Worm (Caenorhabditis elegans) whole organism, young adult: ENCODE measurements around the gene ugt-3.

Source experiments
- B0019.2 ChIP-seq: fragments of 200-800 bp; sonication (Bioruptor generic); conservative IDR thresholded peaks from 2 replicates; pipeline ENCODE4 v1.3.6; 2022; ENCODE audit warnings: missing genetic modification reagents, missing genetic modification characterization, missing compliant biosample characterization
- B0261.1 ChIP-seq: sonication (generic microtip); optimal IDR thresholded peaks from 2 replicates; lab custom pipeline; 2016; ENCODE audit warnings: mild to moderate bottlenecking, missing genetic modification characterization, moderate library complexity, missing compliant biosample characterization
- F23B12.7 ChIP-seq: sonication (generic microtip); optimal IDR thresholded peaks from 2 replicates; lab custom pipeline; 2017; ENCODE audit warnings: missing genetic modification characterization, mild to moderate bottlenecking, missing compliant biosample characterization, antibody characterized with exemption, moderate library complexity; ENCODE audit not compliant: insufficient read depth
- F33H1.4 ChIP-seq: fragments of 200-800 bp; sonication (Bioruptor generic); IDR thresholded peaks from 2 replicates; pipeline ENCODE4 v1.3.6; 2022; ENCODE audit warnings: missing genetic modification reagents, missing genetic modification characterization, missing compliant biosample characterization
- F37B4.10 ChIP-seq: fragments of 200-800 bp; sonication (Bioruptor generic); IDR thresholded peaks from 2 replicates; pipeline ENCODE4 v1.3.6; 2022; ENCODE audit warnings: missing genetic modification characterization, missing compliant biosample characterization
- F52B5.7 ChIP-seq: sonication (generic microtip); optimal IDR thresholded peaks from 2 replicates; lab custom pipeline; 2016; ENCODE audit warnings: mild to moderate bottlenecking, missing genetic modification characterization, missing compliant biosample characterization
- K12H6.12 ChIP-seq: fragments of 200-800 bp; sonication (Bioruptor generic); optimal IDR thresholded peaks from 2 replicates; lab custom pipeline; 2018; ENCODE audit warnings: mild to moderate bottlenecking, missing genetic modification characterization, missing compliant biosample characterization
- ZK185.1 ChIP-seq: sonication (generic microtip); optimal IDR thresholded peaks from 2 replicates; lab custom pipeline; 2016; ENCODE audit warnings: mild to moderate bottlenecking, missing genetic modification characterization, missing compliant biosample characterization; ENCODE audit not compliant: poor library complexity, severe bottlenecking
- ama-1 ChIP-seq, 3 experiments: fragments of 150-350 bp in 1 of 3; sonication (generic microtip) in 2 of 3; optimal IDR thresholded peaks; 2 replicates each; lab custom pipeline; 2014 to 2018; ENCODE audit warnings: missing biosample characterization in 2 of 3, missing genetic modification characterization in 2 of 3, missing genetic modification reagents in 2 of 3
- aptf-2 ChIP-seq: fragments of 200-800 bp; sonication (Bioruptor generic); conservative IDR thresholded peaks from 2 replicates; pipeline ENCODE4 v1.3.6; 2022; ENCODE audit warnings: missing genetic modification reagents, missing genetic modification characterization, missing compliant biosample characterization
- aptf-3 ChIP-seq: fragments of 200-800 bp; sonication (Bioruptor generic); IDR thresholded peaks from 2 replicates; pipeline ENCODE4 v1.3.6; 2022; ENCODE audit warnings: missing genetic modification characterization, missing compliant biosample characterization
- atf-7 ChIP-seq: sonication (generic microtip); optimal IDR thresholded peaks from 2 replicates; lab custom pipeline; 2017; ENCODE audit warnings: mild to moderate bottlenecking, missing genetic modification characterization, missing compliant biosample characterization
- attf-5 ChIP-seq: fragments of 200-800 bp; sonication (Bioruptor generic); optimal IDR thresholded peaks from 2 replicates; lab custom pipeline; 2018; ENCODE audit warnings: mild to moderate bottlenecking, missing genetic modification characterization, missing compliant biosample characterization
- cebp-1 ChIP-seq, 2 experiments: fragments of 200-800 bp in 1 of 2; sonication (Bioruptor generic) in 1 of 2; sonication (generic microtip) in 1 of 2; IDR thresholded peaks in 1 of 2; optimal IDR thresholded peaks in 1 of 2; 2 replicates each; pipeline versions ENCODE4 v1.3.6 to Lab custom; 2017 to 2022; ENCODE audit warnings: missing compliant biosample characterization in 2 of 2, missing genetic modification characterization in 2 of 2, mild to moderate bottlenecking in 1 of 2, missing genetic modification reagents in 1 of 2, moderate library complexity in 1 of 2
- ceh-100 ChIP-seq: fragments of 200-800 bp; sonication (Bioruptor generic); IDR thresholded peaks from 2 replicates; pipeline ENCODE4 v1.3.6; 2022; ENCODE audit warnings: missing genetic modification reagents, missing genetic modification characterization, missing compliant biosample characterization
- ceh-27 ChIP-seq: fragments of 200-800 bp; sonication (Bioruptor generic); optimal IDR thresholded peaks from 2 replicates; lab custom pipeline; 2018; ENCODE audit warnings: mild to moderate bottlenecking, missing genetic modification characterization, moderate library complexity, missing compliant biosample characterization
- ceh-58 ChIP-seq: fragments of 200-800 bp; sonication (Bioruptor generic); IDR thresholded peaks from 2 replicates; pipeline ENCODE4 v1.3.6; 2022; ENCODE audit warnings: missing genetic modification characterization, missing compliant biosample characterization
- ceh-91 ChIP-seq: fragments of 200-800 bp; sonication (Bioruptor generic); IDR thresholded peaks from 2 replicates; pipeline ENCODE4 v1.3.6; 2022; ENCODE audit warnings: missing genetic modification reagents, missing genetic modification characterization, missing compliant biosample characterization
- chd-7 ChIP-seq: sonication (generic microtip); optimal IDR thresholded peaks from 2 replicates; lab custom pipeline; 2016; ENCODE audit warnings: mild to moderate bottlenecking, missing genetic modification characterization, moderate library complexity, missing compliant biosample characterization
- dox-1 ChIP-seq: fragments of 200-800 bp; sonication (Bioruptor generic); IDR thresholded peaks from 2 replicates; pipeline ENCODE4 v1.3.6; 2022; ENCODE audit warnings: missing genetic modification reagents, missing genetic modification characterization, missing compliant biosample characterization
- dpff-1 ChIP-seq: sonication (generic microtip); optimal IDR thresholded peaks from 2 replicates; lab custom pipeline; 2017; ENCODE audit warnings: mild to moderate bottlenecking, missing genetic modification characterization, missing compliant biosample characterization
- dpl-1 ChIP-seq: fragments of 150-350 bp; optimal IDR thresholded peaks from 2 replicates; lab custom pipeline; 2014; ENCODE audit warnings: missing biosample characterization, missing genetic modification reagents, missing genetic modification characterization
- efl-1 ChIP-seq: fragments of 150-350 bp; optimal IDR thresholded peaks from 2 replicates; lab custom pipeline; 2014; ENCODE audit warnings: missing biosample characterization, missing genetic modification reagents, missing genetic modification characterization
- egrh-3 ChIP-seq: fragments of 200-800 bp; sonication (Bioruptor generic); IDR thresholded peaks from 2 replicates; pipeline ENCODE4 v1.3.6; 2022; ENCODE audit warnings: missing genetic modification reagents, missing genetic modification characterization, missing compliant biosample characterization
- ekl-4 ChIP-seq: fragments of 200-800 bp; sonication (Bioruptor generic); IDR thresholded peaks from 2 replicates; pipeline ENCODE4 v1.3.6; 2022; ENCODE audit warnings: missing genetic modification reagents, missing genetic modification characterization, missing compliant biosample characterization
- ets-4 ChIP-seq: fragments of 200-800 bp; sonication (Bioruptor generic); optimal IDR thresholded peaks from 2 replicates; lab custom pipeline; 2018; ENCODE audit warnings: mild to moderate bottlenecking, missing genetic modification characterization, missing compliant biosample characterization
- hsf-1 ChIP-seq: fragments of 200-800 bp; sonication (Bioruptor generic); IDR thresholded peaks from 2 replicates; pipeline ENCODE4 v1.3.6; 2022; ENCODE audit warnings: missing genetic modification reagents, missing genetic modification characterization, missing compliant biosample characterization
- lin-26 ChIP-seq: fragments of 200-800 bp; sonication (Bioruptor generic); IDR thresholded peaks from 2 replicates; pipeline ENCODE4 v1.3.6; 2022; ENCODE audit warnings: missing genetic modification reagents, missing genetic modification characterization, missing compliant biosample characterization
- lin-35 ChIP-seq, 3 experiments: fragments of 150-350 bp in 2 of 3; sonication (generic microtip) in 1 of 3; optimal IDR thresholded peaks; 2 replicates each; lab custom pipeline; 2014 to 2018; ENCODE audit warnings: missing biosample characterization in 3 of 3, missing genetic modification characterization in 3 of 3, missing genetic modification reagents in 3 of 3
- lir-1 ChIP-seq: fragments of 200-800 bp; sonication (Bioruptor generic); conservative IDR thresholded peaks from 2 replicates; pipeline ENCODE4 v1.3.6; 2022; ENCODE audit warnings: missing genetic modification reagents, missing genetic modification characterization, missing compliant biosample characterization
- mel-28 ChIP-seq: sonication (generic microtip); optimal IDR thresholded peaks from 2 replicates; lab custom pipeline; 2016; ENCODE audit warnings: borderline replicate concordance, mild to moderate bottlenecking, missing genetic modification characterization, missing compliant biosample characterization
- mes-4 ChIP-seq: sonication (generic microtip); optimal IDR thresholded peaks from 2 replicates; lab custom pipeline; 2016; ENCODE audit warnings: missing genotype, missing genetic modification characterization, missing compliant biosample characterization
- nfya-2 ChIP-seq: fragments of 200-800 bp; sonication (Bioruptor generic); IDR thresholded peaks from 2 replicates; pipeline ENCODE4 v1.3.6; 2022; ENCODE audit warnings: missing genetic modification reagents, missing genetic modification characterization, missing compliant biosample characterization
- nhr-179 ChIP-seq: sonication (generic microtip); optimal IDR thresholded peaks from 2 replicates; lab custom pipeline; 2016; ENCODE audit warnings: mild to moderate bottlenecking, missing genetic modification characterization, missing compliant biosample characterization
- nhr-27 ChIP-seq: fragments of 200-800 bp; sonication (Bioruptor generic); optimal IDR thresholded peaks from 2 replicates; lab custom pipeline; 2018; ENCODE audit warnings: mild to moderate bottlenecking, missing genetic modification characterization, moderate library complexity, missing compliant biosample characterization
- nhr-90 ChIP-seq: sonication (generic microtip); optimal IDR thresholded peaks from 2 replicates; lab custom pipeline; 2016; ENCODE audit warnings: missing genotype, mild to moderate bottlenecking, missing genetic modification characterization, missing compliant biosample characterization
- pbrm-1 ChIP-seq: fragments of 200-800 bp; sonication (Bioruptor generic); IDR thresholded peaks from 2 replicates; pipeline ENCODE4 v1.3.6; 2022; ENCODE audit warnings: missing genetic modification reagents, missing genetic modification characterization, missing compliant biosample characterization
- rcor-1 ChIP-seq: fragments of 200-800 bp; sonication (Bioruptor generic); IDR thresholded peaks from 2 replicates; pipeline ENCODE4 v1.3.6; 2022; ENCODE audit warnings: missing genetic modification reagents, missing genetic modification characterization, missing compliant biosample characterization
- repo-1 ChIP-seq: sonication (generic microtip); optimal IDR thresholded peaks from 2 replicates; lab custom pipeline; 2017; ENCODE audit warnings: mild to moderate bottlenecking, missing genetic modification characterization, missing compliant biosample characterization
- rpc-1 ChIP-seq, 2 experiments: fragments of 150-350 bp in 1 of 2; sonication (generic microtip) in 1 of 2; optimal IDR thresholded peaks; 2 replicates each; lab custom pipeline; 2014 to 2018; ENCODE audit warnings: missing biosample characterization in 1 of 2, missing genetic modification characterization in 1 of 2, missing genetic modification reagents in 1 of 2, missing genotype in 1 of 2
- sdz-38 ChIP-seq: sonication (generic microtip); optimal IDR thresholded peaks from 2 replicates; lab custom pipeline; 2016; ENCODE audit warnings: missing genotype, missing genetic modification characterization, missing compliant biosample characterization
- sea-2 ChIP-seq: fragments of 200-800 bp; sonication (Bioruptor generic); IDR thresholded peaks from 2 replicates; pipeline ENCODE4 v1.3.6; 2022; ENCODE audit warnings: missing genetic modification characterization, missing compliant biosample characterization
- somi-1 ChIP-seq: fragments of 200-800 bp; sonication (Bioruptor generic); optimal IDR thresholded peaks from 2 replicates; lab custom pipeline; 2018; ENCODE audit warnings: mild to moderate bottlenecking, missing genetic modification characterization, missing compliant biosample characterization
- xnd-1 ChIP-seq: sonication (generic microtip); optimal IDR thresholded peaks from 2 replicates; lab custom pipeline; 2016; ENCODE audit warnings: missing genotype, missing genetic modification reagents, missing genetic modification characterization, missing compliant biosample characterization
- ztf-18 ChIP-seq: sonication (generic microtip); optimal IDR thresholded peaks from 2 replicates; lab custom pipeline; 2016; ENCODE audit warnings: missing genotype, mild to moderate bottlenecking, missing genetic modification characterization, missing compliant biosample characterization
- ztf-25 ChIP-seq: fragments of 200-800 bp; sonication (Bioruptor generic); IDR thresholded peaks from 2 replicates; pipeline ENCODE4 v1.3.6; 2022; ENCODE audit warnings: missing genetic modification reagents, missing genetic modification characterization, missing compliant biosample characterization
- ztf-6 ChIP-seq: fragments of 200-800 bp; sonication (Bioruptor generic); IDR thresholded peaks from 2 replicates; pipeline ENCODE4 v1.3.6; 2022; ENCODE audit warnings: missing genetic modification reagents, missing genetic modification characterization, missing compliant biosample characterization

Gene ugt-3

ce11 chrV:12780248-12780647 lies 19.8 kb downstream of the ugt-3 start (continued):
- peak; percentile 69 for TF ChIP-seq ZK185.1 (tag; lab: Kevin White, UChicago)
- TF ChIP-seq pbrm-1 (GFP tag; lab: Robert Waterston, UW): peak; percentile 81
- TF ChIP-seq attf-5: peak; percentile 81
- peak; percentile 31; the same call in 1 of the 2 replicates for TF ChIP-seq ceh-91
- no peak; the same call in 1 of the 2 replicates for TF ChIP-seq hsf-1 (GFP tag; lab: Robert Waterston, UW)
- TF ChIP-seq nhr-179 (tag; lab: Kevin White, UChicago): no peak
- TF ChIP-seq K12H6.12 (tag; lab: Kevin White, UChicago): peak; percentile 44
- peak; percentile 17 for TF ChIP-seq mel-28 (tag; lab: Kevin White, UChicago)
- peak; percentile 83; the same call in 1 of the 2 replicates for TF ChIP-seq ceh-58 (GFP tag; lab: Robert Waterston, UW)
- TF ChIP-seq cebp-1 (GFP tag; IDR thresholded peaks at IDR 0.05; lab: Robert Waterston, UW): 0 out of 2 replicates have a peak, but pooled peaks have one; percentile 60
- TF ChIP-seq cebp-1 (tag; optimal IDR thresholded peaks at IDR 0.05; lab: Kevin White, UChicago): no peak
- TF ChIP-seq ama-1 (optimal IDR thresholded peaks at IDR 0.05; lab: Kevin White, UChicago): no peak
- TF ChIP-seq ama-1 (GFP tag; optimal IDR thresholded peaks at IDR 0.05; lab: Kevin White, UChicago): peak in 1 of 2 experiments; percentile 76
- no peak; the same call in 1 of the 2 replicates for TF ChIP-seq dox-1 (GFP tag; lab: Robert Waterston, UW)
- TF ChIP-seq ekl-4 (GFP tag; lab: Robert Waterston, UW): peak; percentile 68; the same call in 1 of the 2 replicates
- TF ChIP-seq F37B4.10 (GFP tag; lab: Robert Waterston, UW): 0 out of 2 replicates have a peak, but pooled peaks have one; percentile 45
- peak; percentile 74 for TF ChIP-seq ets-4
- no peak for TF ChIP-seq dpl-1
- TF ChIP-seq ztf-6 (GFP tag; lab: Robert Waterston, UW): 0 out of 2 replicates have a peak, but pooled peaks have one; percentile 53
- TF ChIP-seq B0019.2 (GFP tag; lab: Robert Waterston, UW): no peak
- TF ChIP-seq nhr-27: peak; percentile 17
- no peak for TF ChIP-seq efl-1 (GFP tag; lab: Kevin White, UChicago)
- peak; percentile 85 for TF ChIP-seq B0261.1 (tag; lab: Kevin White, UChicago)
- TF ChIP-seq repo-1 (tag; lab: Kevin White, UChicago): peak; percentile 15
- peak; percentile 66 for TF ChIP-seq F52B5.7
- TF ChIP-seq nhr-90 (tag; lab: Kevin White, UChicago): peak; percentile 75
- TF ChIP-seq egrh-3 (GFP tag; lab: Robert Waterston, UW): 0 out of 2 replicates have a peak, but pooled peaks have one; percentile 45
- TF ChIP-seq F23B12.7 (tag; lab: Kevin White, UChicago): peak; percentile 83
- peak; percentile 35 for TF ChIP-seq mes-4 (tag; lab: Kevin White, UChicago)
- no peak for TF ChIP-seq sdz-38 (tag; lab: Kevin White, UChicago)
- no peak for TF ChIP-seq nfya-2
- TF ChIP-seq ztf-18 (tag; lab: Kevin White, UChicago): peak; percentile 79
- peak; percentile 65 for TF ChIP-seq somi-1 (GFP tag; lab: Kevin White, UChicago)
- peak; percentile 49 for TF ChIP-seq rcor-1
- TF ChIP-seq dpff-1 (tag; lab: Kevin White, UChicago): no peak
- no peak for TF ChIP-seq lir-1
- no peak for TF ChIP-seq lin-35 (GFP tag; optimal IDR thresholded peaks at IDR 0.05; lab: Kevin White, UChicago)
- peak; percentile 4 for TF ChIP-seq atf-7 (tag; lab: Kevin White, UChicago)
- TF ChIP-seq ceh-100: no peak
- peak; percentile 83 for TF ChIP-seq chd-7 (tag; lab: Kevin White, UChicago)
- TF ChIP-seq ztf-25 (GFP tag; lab: Robert Waterston, UW): peak; percentile 85
- peak; percentile 75 for TF ChIP-seq ceh-27
- no peak for TF ChIP-seq xnd-1 (tag; lab: Kevin White, UChicago)
- TF ChIP-seq aptf-3 (GFP tag; lab: Robert Waterston, UW): 0 out of 2 replicates have a peak, but pooled peaks have one; percentile 26
- peak; percentile 64; the same call in 1 of the 2 replicates for TF ChIP-seq aptf-2
- 0 out of 2 replicates have a peak, but pooled peaks have one; percentile 45 for TF ChIP-seq sea-2 (GFP tag; lab: Robert Waterston, UW)
- peak; percentile 97 for TF ChIP-seq lin-26 (GFP tag; lab: Robert Waterston, UW)
- TF ChIP-seq F33H1.4 (GFP tag; lab: Robert Waterston, UW): no peak; the same call in 1 of the 2 replicates
- TF ChIP-seq rpc-1 (optimal IDR thresholded peaks at IDR 0.05; lab: Kevin White, UChicago): peak; percentile 87
- peak; percentile 89 for TF ChIP-seq rpc-1 (tag; optimal IDR thresholded peaks at IDR 0.05; lab: Kevin White, UChicago)
